Fruit fly (Drosophila melanogaster) whole organism, pupa: ENCODE measurements around the gene CG14210.
A peak's percentile ranks its signal among the peaks of the same experiment; 100 is the strongest.

ENCODE experiments used
- CG10348 ChIP-seq: fragments of 200-800 bp; sonication (Bioruptor generic); IDR thresholded peaks from 2 replicates; pipeline ENCODE4 v1.3.6; 2022; ENCODE audit warnings: missing biosample characterization, missing genetic modification characterization
- CG12605 ChIP-seq: fragments of 200-800 bp; sonication (Bioruptor generic); IDR thresholded peaks from 2 replicates; pipeline ENCODE4 v1.3.6; 2022; ENCODE audit warnings: missing biosample characterization, missing genetic modification characterization
- CG13204 ChIP-seq: fragments of 200-800 bp; sonication (Bioruptor generic); optimal IDR thresholded peaks from 2 replicates; lab custom pipeline; 2018; ENCODE audit warnings: missing biosample characterization, mild to moderate bottlenecking, missing genetic modification characterization, moderate library complexity
- CG14655 ChIP-seq: fragments of 200-800 bp; sonication (Bioruptor generic); optimal IDR thresholded peaks from 3 replicates; lab custom pipeline; 2017; ENCODE audit warnings: mild to moderate bottlenecking, missing biosample characterization, missing genetic modification reagents, missing genetic modification characterization
- CG15710 ChIP-seq: fragments of 200-800 bp; sonication (Bioruptor generic); optimal IDR thresholded peaks from 2 replicates; lab custom pipeline; 2018; ENCODE audit warnings: missing biosample characterization, mild to moderate bottlenecking, missing genetic modification characterization, moderate library complexity
- CG17806 ChIP-seq: fragments of 200-800 bp; sonication (Bioruptor generic); optimal IDR thresholded peaks from 2 replicates; lab custom pipeline; 2018; ENCODE audit warnings: missing biosample characterization, mild to moderate bottlenecking, missing genetic modification characterization, moderate library complexity
- CG32121 ChIP-seq: fragments of 200-800 bp; sonication (Bioruptor generic); IDR thresholded peaks from 2 replicates; pipeline ENCODE4 v1.3.6; 2022; ENCODE audit warnings: missing biosample characterization, missing genetic modification characterization
- CG34367 ChIP-seq: fragments of 200-800 bp; sonication (Bioruptor generic); optimal IDR thresholded peaks from 2 replicates; lab custom pipeline; 2018; ENCODE audit warnings: missing biosample characterization, mild to moderate bottlenecking, missing genetic modification characterization
- CG4496 ChIP-seq: fragments of 200-800 bp; sonication (Bioruptor generic); IDR thresholded peaks from 3 replicates; pipeline ENCODE4 v1.3.6; 2022; ENCODE audit warnings: missing biosample characterization, missing genetic modification characterization
- CG8159 ChIP-seq: fragments of 200-800 bp; sonication (Bioruptor generic); optimal IDR thresholded peaks from 3 replicates; lab custom pipeline; 2018; ENCODE audit warnings: missing biosample characterization, mild to moderate bottlenecking, missing genetic modification characterization, moderate library complexity
- CG8301 ChIP-seq: fragments of 200-800 bp; sonication (Bioruptor generic); optimal IDR thresholded peaks from 2 replicates; lab custom pipeline; 2018; ENCODE audit warnings: missing biosample characterization, mild to moderate bottlenecking, missing genetic modification characterization
- CG9948 ChIP-seq: fragments of 200-800 bp; sonication (Bioruptor generic); optimal IDR thresholded peaks from 2 replicates; lab custom pipeline; 2018; ENCODE audit warnings: missing biosample characterization, mild to moderate bottlenecking, missing genetic modification characterization, moderate library complexity
- D1 ChIP-seq: fragments of 200-800 bp; sonication (Bioruptor generic); optimal IDR thresholded peaks from 2 replicates; lab custom pipeline; 2018; ENCODE audit warnings: missing biosample characterization, mild to moderate bottlenecking, missing genetic modification characterization, moderate library complexity
- EcR ChIP-seq: fragments of 200-800 bp; sonication (Bioruptor generic); optimal IDR thresholded peaks from 3 replicates; lab custom pipeline; 2019; ENCODE audit warnings: missing biosample characterization, missing genetic modification characterization, mild to moderate bottlenecking, moderate library complexity, missing genetic modification reagents
- Ets98B ChIP-seq: fragments of 200-800 bp; sonication (Bioruptor generic); IDR thresholded peaks from 2 replicates; pipeline ENCODE4 v1.3.6; 2022; ENCODE audit warnings: missing biosample characterization, missing genetic modification characterization
- Pif1A ChIP-seq: fragments of 200-800 bp; sonication (Bioruptor generic); optimal IDR thresholded peaks from 3 replicates; lab custom pipeline; 2016; ENCODE audit warnings: missing biosample characterization, missing genetic modification characterization
- Pif1B ChIP-seq: fragments of 200-800 bp; sonication (Bioruptor generic); optimal IDR thresholded peaks from 3 replicates; lab custom pipeline; 2016; ENCODE audit warnings: missing biosample characterization, missing genetic modification characterization
- Snoo ChIP-seq: fragments of 200-800 bp; sonication (Bioruptor generic); optimal IDR thresholded peaks from 3 replicates; lab custom pipeline; 2017; ENCODE audit warnings: missing biosample characterization, mild to moderate bottlenecking, missing genetic modification characterization, inconsistent platforms
- fd96Ca ChIP-seq: fragments of 200-800 bp; sonication (Bioruptor generic); IDR thresholded peaks from 3 replicates; pipeline ENCODE4 v1.3.6; 2022; ENCODE audit warnings: missing biosample characterization, missing genetic modification characterization
- gl ChIP-seq: fragments of 200-800 bp; sonication (Bioruptor generic); optimal IDR thresholded peaks from 2 replicates; lab custom pipeline; 2018; ENCODE audit warnings: missing biosample characterization, mild to moderate bottlenecking, missing genetic modification characterization
- rn ChIP-seq: fragments of 200-800 bp; sonication (Bioruptor generic); IDR thresholded peaks from 2 replicates; pipeline ENCODE4 v1.3.6; 2022; ENCODE audit warnings: missing biosample characterization, missing genetic modification characterization

Gene CG14210

dm6 chrX:19631365-19631832, 15.4 kb downstream of the CG14210 start:
- TF ChIP-seq Pif1B (GFP tag; lab: Kevin White, UChicago): no peak
- peak; percentile 41; the same call in 1 of the 2 replicates for TF ChIP-seq Ets98B (GFP tag; lab: Robert Waterston, UW)
- TF ChIP-seq fd96Ca: 0 out of 3 replicates have a peak, but pooled peaks have one; percentile 29
- no peak for TF ChIP-seq CG10348
- TF ChIP-seq CG14655 (GFP tag; lab: Kevin White, UChicago): no peak
- no peak for TF ChIP-seq D1 (tag; lab: Kevin White, UChicago)
- TF ChIP-seq Snoo (tag; lab: Kevin White, UChicago): no peak
- no peak for TF ChIP-seq CG15710 (tag; lab: Kevin White, UChicago)
- peak; percentile 43; the same call in 1 of the 2 replicates for TF ChIP-seq CG32121 (GFP tag; lab: Robert Waterston, UW)
- TF ChIP-seq rn (GFP tag; lab: Robert Waterston, UW): no peak
- TF ChIP-seq CG13204 (GFP tag; lab: Kevin White, UChicago): peak; percentile 81
- TF ChIP-seq CG17806 (tag; lab: Kevin White, UChicago): no peak
- no peak for TF ChIP-seq CG8159 (tag; lab: Kevin White, UChicago)
- TF ChIP-seq gl (tag; lab: Kevin White, UChicago): no peak
- TF ChIP-seq CG34367 (tag; lab: Kevin White, UChicago): no peak
- no peak for TF ChIP-seq CG9948
- peak; percentile 16; the same call in 1 of the 2 replicates for TF ChIP-seq CG12605
- no peak for TF ChIP-seq Pif1A (GFP tag; lab: Kevin White, UChicago)
- TF ChIP-seq CG4496: peak; percentile 67; the same call in 2 of the 3 replicates
- TF ChIP-seq EcR (GFP tag; lab: Kevin White, UChicago): peak; percentile 79
- no peak for TF ChIP-seq CG8301

dm6 chrX:19637002-19637420, 21.0 kb downstream of the CG14210 start:
- TF ChIP-seq CG13204 (GFP tag; lab: Kevin White, UChicago) (peak; percentile 66), fd96Ca (peak; percentile 39; the same call in 1 of the 3 replicates), CG10348 (no peak), CG34367 (tag; lab: Kevin White, UChicago) (no peak), CG4496 (peak; percentile 67; the same call in 2 of the 3 replicates), CG32121 (GFP tag; lab: Robert Waterston, UW) (no peak), CG8301 (no peak), CG14655 (GFP tag; lab: Kevin White, UChicago) (no peak), CG15710 (tag; lab: Kevin White, UChicago) (no peak), CG8159 (tag; lab: Kevin White, UChicago) (no peak), rn (GFP tag; lab: Robert Waterston, UW) (no peak), Pif1A (GFP tag; lab: Kevin White, UChicago) (no peak), CG9948 (no peak), Pif1B (GFP tag; lab: Kevin White, UChicago) (peak; percentile 3), Ets98B (GFP tag; lab: Robert Waterston, UW) (peak; percentile 61), gl (tag; lab: Kevin White, UChicago) (no peak), EcR (GFP tag; lab: Kevin White, UChicago) (peak; percentile 49), CG17806 (tag; lab: Kevin White, UChicago) (no peak), Snoo (tag; lab: Kevin White, UChicago) (no peak), D1 (tag; lab: Kevin White, UChicago) (no peak), CG12605 (no peak)

dm6 chrX:19637434-19638327, 21.7 kb downstream of the CG14210 start:
- 0 out of 3 replicates have a peak, but pooled peaks have one; percentile 24 for TF ChIP-seq CG4496
- peak; percentile 15; the same call in 1 of the 2 replicates for TF ChIP-seq CG32121 (GFP tag; lab: Robert Waterston, UW)
- TF ChIP-seq CG34367 (tag; lab: Kevin White, UChicago): no peak

- TF ChIP-seq fd96Ca (no peak), gl (tag; lab: Kevin White, UChicago) (no peak), CG9948 (no peak), Pif1A (GFP tag; lab: Kevin White, UChicago) (no peak), CG34367 (tag; lab: Kevin White, UChicago) (no peak), D1 (tag; lab: Kevin White, UChicago) (no peak), CG4496 (no peak), CG10348 (no peak), CG8159 (tag; lab: Kevin White, UChicago) (no peak), rn (GFP tag; lab: Robert Waterston, UW) (no peak), CG14655 (GFP tag; lab: Kevin White, UChicago) (no peak), CG12605 (no peak), CG17806 (tag; lab: Kevin White, UChicago) (no peak), CG8301 (no peak), CG13204 (GFP tag; lab: Kevin White, UChicago) (no peak), CG32121 (GFP tag; lab: Robert Waterston, UW) (no peak), EcR (GFP tag; lab: Kevin White, UChicago) (no peak)
Observed at dm6 chrX:19638328-19638940, 22.4 kb downstream of the CG14210 start, which contains the start of gene Rcd-1. Gene Rcd-1 (plus strand): TSS chrX:19638767.
